Worm (Caenorhabditis elegans): ENCODE data around the gene rpoa-1.

DNA sequence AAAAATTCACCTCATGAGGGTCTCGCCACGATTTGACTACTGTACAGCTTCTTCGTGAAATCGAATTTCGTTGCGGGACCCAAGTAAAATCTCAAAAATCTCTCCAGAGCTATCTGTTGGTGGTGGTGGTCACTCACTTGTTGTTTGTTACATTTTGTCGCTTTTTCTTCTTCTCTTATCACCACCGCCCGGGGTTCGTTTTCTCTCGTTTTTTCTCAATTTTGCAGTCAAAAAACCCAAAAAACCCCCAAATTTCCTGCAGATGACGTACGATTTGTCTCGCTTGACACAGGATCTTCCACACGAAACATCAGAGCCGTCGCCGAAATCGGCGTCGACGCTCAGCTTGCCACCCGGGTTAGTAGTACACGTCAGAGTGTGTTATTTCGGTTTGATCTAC lies 41.5 kb upstream of the rpoa-1 start, which contains the start of gene R06B9.5:
- TF ChIP-seq lir-3 (tag; optimal IDR thresholded peaks at IDR 0.05) (no peak), nhr-77 (tag; optimal IDR thresholded peaks at IDR 0.05) (no peak), hlh-11 (tag; optimal IDR thresholded peaks at IDR 0.05) (no peak), unc-39 (tag; optimal IDR thresholded peaks at IDR 0.05) (no peak), lin-29 (GFP tag; IDR thresholded peaks at IDR 0.05) (no peak), jun-1 (tag; optimal IDR thresholded peaks at IDR 0.05) (no peak), ces-1 (GFP tag; optimal IDR thresholded peaks at IDR 0.05) (no peak), ceh-82 (tag; optimal IDR thresholded peaks at IDR 0.05) (no peak), zfp-3 (GFP tag; conservative IDR thresholded peaks at IDR 0.05) (no peak), fos-1 (tag; optimal IDR thresholded peaks at IDR 0.05) (no peak), snpc-4 (tag; optimal IDR thresholded peaks at IDR 0.05) (no peak), R02D3.7 (tag; optimal IDR thresholded peaks at IDR 0.05) (no peak), nhr-28 (tag; optimal IDR thresholded peaks at IDR 0.05) (no peak)
